Fruit fly (Drosophila melanogaster): Measurements from ENCODE around the gene CG42747.
A peak's percentile ranks its signal among the peaks of the same experiment; 100 is the strongest.

Gene CG42747

DNA sequence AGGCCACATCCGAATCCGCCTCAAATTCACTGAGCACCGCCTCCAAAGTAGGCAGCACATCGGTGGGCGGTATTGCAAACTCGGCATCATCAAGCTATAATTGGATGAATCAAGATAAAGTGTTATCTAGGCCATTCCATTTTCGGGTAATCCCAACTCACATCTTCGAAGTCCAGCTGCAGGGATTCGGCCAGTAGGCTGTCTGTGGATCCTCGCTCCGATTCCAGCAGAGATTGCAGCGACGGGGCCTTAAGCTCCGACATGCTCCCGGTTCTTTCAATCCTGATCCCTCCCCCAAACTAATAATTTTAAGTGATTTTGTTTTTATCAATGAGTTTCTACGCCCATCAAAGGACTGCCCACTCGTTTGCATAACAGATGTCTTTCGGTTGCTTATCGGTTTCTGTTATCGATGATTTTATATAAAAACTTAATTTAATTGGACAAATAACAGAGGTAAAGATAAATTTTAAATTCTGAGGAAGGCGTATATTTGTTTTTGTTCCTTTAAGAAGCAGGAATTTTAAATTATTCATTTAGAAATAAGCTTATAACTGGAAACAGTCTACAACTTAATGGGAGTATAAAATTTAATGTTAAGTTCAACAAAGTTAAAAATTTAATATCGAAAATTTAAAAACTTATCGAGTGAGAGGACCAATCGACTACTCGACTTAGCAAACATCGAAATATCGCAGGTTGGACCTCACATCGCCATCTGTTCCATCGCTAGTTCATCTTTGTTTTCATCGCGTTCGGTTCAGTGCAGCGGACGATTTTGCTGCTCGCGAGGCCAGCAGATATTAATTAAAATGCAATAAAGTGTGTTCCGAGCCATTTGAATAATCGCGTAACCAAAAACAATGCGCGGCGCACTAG is 94.8 kb downstream of the CG42747 start, which contains the start of the genes Vps8 and sfl (continued):
- TF ChIP-seq CG18619 (GFP tag; optimal IDR thresholded peaks at IDR 0.05) (peak; percentile 1), CG16863 (GFP tag; optimal IDR thresholded peaks at IDR 0.05) (no peak), CG16815 (GFP tag; optimal IDR thresholded peaks at IDR 0.05) (no peak), gce (GFP tag; IDR thresholded peaks at IDR 0.05) (peak; percentile 15; the same call in 1 of the 3 replicates), CG3847 (GFP tag; IDR thresholded peaks at IDR 0.05) (0 out of 2 replicates have a peak, but pooled peaks have one; percentile 21), row (GFP tag; IDR thresholded peaks at IDR 0.05) (peak; percentile 72), lbe (GFP tag; optimal IDR thresholded peaks at IDR 0.05) (no peak), pfk (GFP tag; optimal IDR thresholded peaks at IDR 0.05) (no peak), CG3407 (GFP tag; optimal IDR thresholded peaks at IDR 0.05) (no peak), Oli (tag; optimal IDR thresholded peaks at IDR 0.05) (peak; percentile 2), CG4328 (GFP tag; optimal IDR thresholded peaks at IDR 0.05) (peak; percentile 16), H15 (GFP tag; IDR thresholded peaks at IDR 0.05) (no peak), unpg (GFP tag; optimal IDR thresholded peaks at IDR 0.05) (no peak), CG4617 (GFP tag; optimal IDR thresholded peaks at IDR 0.05; ENCODE audit: borderline replicate concordance) (peak; percentile 3), D (optimal IDR thresholded peaks at IDR 0.05) (no peak), D (GFP tag; optimal IDR thresholded peaks at IDR 0.05) (no peak), Dek (tag; optimal IDR thresholded peaks at IDR 0.05) (peak; percentile 11), Doc2 (GFP tag; IDR thresholded peaks at IDR 0.05) (no peak), al (GFP tag; IDR thresholded peaks at IDR 0.05) (no peak), CG18764 (GFP tag; optimal IDR thresholded peaks at IDR 0.05) (no peak), Scr (GFP tag; IDR thresholded peaks at IDR 0.05; ENCODE audit: partially characterized antibody) (peak; percentile 90), CG2712 (tag; optimal IDR thresholded peaks at IDR 0.05) (peak; percentile 32), abd-A (tag; optimal IDR thresholded peaks at IDR 0.05) (peak; percentile 38), Abd-B (GFP tag; optimal IDR thresholded peaks at IDR 0.05) (peak; percentile 11), mam (GFP tag; optimal IDR thresholded peaks at IDR 0.05) (peak; percentile 37), CG12299 (tag; optimal IDR thresholded peaks at IDR 0.05) (peak; percentile 10), Awh (GFP tag; IDR thresholded peaks at IDR 0.05) (no peak), so (GFP tag; IDR thresholded peaks at IDR 0.05) (no peak), lmd (GFP tag; IDR thresholded peaks at IDR 0.05) (peak; percentile 37; the same call in 1 of the 2 replicates), knrl (GFP tag; IDR thresholded peaks at IDR 0.05; ENCODE audit: partially characterized antibody) (peak; percentile 88), Atf3 (GFP tag; optimal IDR thresholded peaks at IDR 0.05) (no peak), CG7928 (GFP tag; optimal IDR thresholded peaks at IDR 0.05) (peak; percentile 21), CoRest (tag; optimal IDR thresholded peaks at IDR 0.05) (peak; percentile 49), dan (GFP tag; IDR thresholded peaks at IDR 0.05) (no peak), Dip2 (GFP tag; IDR thresholded peaks at IDR 0.05) (no peak), gfzf (GFP tag; optimal IDR thresholded peaks at IDR 0.05) (no peak), sob (GFP tag; IDR thresholded peaks at IDR 0.05) (peak; percentile 32; the same call in 1 of the 2 replicates), CG12236 (GFP tag; optimal IDR thresholded peaks at IDR 0.05) (no peak), Side (GFP tag; optimal IDR thresholded peaks at IDR 0.05) (peak; percentile 1), ind (GFP tag; optimal IDR thresholded peaks at IDR 0.05) (peak; percentile 28), CG12071 (GFP tag; optimal IDR thresholded peaks at IDR 0.05) (no peak), tup (GFP tag; optimal IDR thresholded peaks at IDR 0.05) (no peak), Dbx (GFP tag; IDR thresholded peaks at IDR 0.05) (no peak), ATbp (GFP tag; optimal IDR thresholded peaks at IDR 0.05) (no peak), sim (GFP tag; IDR thresholded peaks at IDR 0.05) (no peak), CG13894 (tag; optimal IDR thresholded peaks at IDR 0.05) (peak; percentile 31), CG13287 (GFP tag; IDR thresholded peaks at IDR 0.05; ENCODE audit: partially characterized antibody) (peak; percentile 87), onecut (GFP tag; IDR thresholded peaks at IDR 0.05) (no peak), ERR (GFP tag; optimal IDR thresholded peaks at IDR 0.05) (no peak)
